Worm (Caenorhabditis elegans): ENCODE data around the gene fbxa-215.

ce11 chrIV:13687631-13688030, 20.9 kb upstream of the fbxa-215 start:
- TF ChIP-seq ztf-11 (tag; optimal IDR thresholded peaks at IDR 0.05) (no peak), snpc-4 (tag; optimal IDR thresholded peaks at IDR 0.05) (no peak), aly-2 (tag; optimal IDR thresholded peaks at IDR 0.05) (no peak), nhr-11 (tag; optimal IDR thresholded peaks at IDR 0.05) (no peak), lsy-2 (tag; optimal IDR thresholded peaks at IDR 0.05) (no peak), nhr-10 (tag; optimal IDR thresholded peaks at IDR 0.05) (no peak), nhr-237 (tag; optimal IDR thresholded peaks at IDR 0.05) (no peak), fos-1 (tag; optimal IDR thresholded peaks at IDR 0.05) (no peak), mdl-1 (tag; optimal IDR thresholded peaks at IDR 0.05) (no peak), unc-55 (GFP tag; optimal IDR thresholded peaks at IDR 0.05) (no peak), skn-1 (tag; optimal IDR thresholded peaks at IDR 0.05) (no peak), nhr-25 (tag; optimal IDR thresholded peaks at IDR 0.05) (no peak), lin-39 (tag; optimal IDR thresholded peaks at IDR 0.05) (no peak)
